Fruit fly (Drosophila melanogaster) whole organism, pupa: Measurements from ENCODE around the gene CG15514.
A peak's percentile ranks its signal among the peaks of the same experiment; 100 is the strongest.

ENCODE experiments used
- CG10348 ChIP-seq: fragments of 200-800 bp; sonication (Bioruptor generic); IDR thresholded peaks from 2 replicates; pipeline ENCODE4 v1.3.6; 2022; ENCODE audit warnings: missing biosample characterization, missing genetic modification characterization
- CG12605 ChIP-seq: fragments of 200-800 bp; sonication (Bioruptor generic); IDR thresholded peaks from 2 replicates; pipeline ENCODE4 v1.3.6; 2022; ENCODE audit warnings: missing biosample characterization, missing genetic modification characterization
- CG13204 ChIP-seq: fragments of 200-800 bp; sonication (Bioruptor generic); optimal IDR thresholded peaks from 2 replicates; lab custom pipeline; 2018; ENCODE audit warnings: missing biosample characterization, mild to moderate bottlenecking, missing genetic modification characterization, moderate library complexity
- CG14655 ChIP-seq: fragments of 200-800 bp; sonication (Bioruptor generic); optimal IDR thresholded peaks from 3 replicates; lab custom pipeline; 2017; ENCODE audit warnings: mild to moderate bottlenecking, missing biosample characterization, missing genetic modification reagents, missing genetic modification characterization
- CG15710 ChIP-seq: fragments of 200-800 bp; sonication (Bioruptor generic); optimal IDR thresholded peaks from 2 replicates; lab custom pipeline; 2018; ENCODE audit warnings: missing biosample characterization, mild to moderate bottlenecking, missing genetic modification characterization, moderate library complexity
- CG17806 ChIP-seq: fragments of 200-800 bp; sonication (Bioruptor generic); optimal IDR thresholded peaks from 2 replicates; lab custom pipeline; 2018; ENCODE audit warnings: missing biosample characterization, mild to moderate bottlenecking, missing genetic modification characterization, moderate library complexity
- CG32121 ChIP-seq: fragments of 200-800 bp; sonication (Bioruptor generic); IDR thresholded peaks from 2 replicates; pipeline ENCODE4 v1.3.6; 2022; ENCODE audit warnings: missing biosample characterization, missing genetic modification characterization
- CG34367 ChIP-seq: fragments of 200-800 bp; sonication (Bioruptor generic); optimal IDR thresholded peaks from 2 replicates; lab custom pipeline; 2018; ENCODE audit warnings: missing biosample characterization, mild to moderate bottlenecking, missing genetic modification characterization
- CG4496 ChIP-seq: fragments of 200-800 bp; sonication (Bioruptor generic); IDR thresholded peaks from 3 replicates; pipeline ENCODE4 v1.3.6; 2022; ENCODE audit warnings: missing biosample characterization, missing genetic modification characterization
- CG8159 ChIP-seq: fragments of 200-800 bp; sonication (Bioruptor generic); optimal IDR thresholded peaks from 3 replicates; lab custom pipeline; 2018; ENCODE audit warnings: missing biosample characterization, mild to moderate bottlenecking, missing genetic modification characterization, moderate library complexity
- CG8301 ChIP-seq: fragments of 200-800 bp; sonication (Bioruptor generic); optimal IDR thresholded peaks from 2 replicates; lab custom pipeline; 2018; ENCODE audit warnings: missing biosample characterization, mild to moderate bottlenecking, missing genetic modification characterization
- CG9948 ChIP-seq: fragments of 200-800 bp; sonication (Bioruptor generic); optimal IDR thresholded peaks from 2 replicates; lab custom pipeline; 2018; ENCODE audit warnings: missing biosample characterization, mild to moderate bottlenecking, missing genetic modification characterization, moderate library complexity
- D1 ChIP-seq: fragments of 200-800 bp; sonication (Bioruptor generic); optimal IDR thresholded peaks from 2 replicates; lab custom pipeline; 2018; ENCODE audit warnings: missing biosample characterization, mild to moderate bottlenecking, missing genetic modification characterization, moderate library complexity
- EcR ChIP-seq: fragments of 200-800 bp; sonication (Bioruptor generic); optimal IDR thresholded peaks from 3 replicates; lab custom pipeline; 2019; ENCODE audit warnings: missing biosample characterization, missing genetic modification characterization, mild to moderate bottlenecking, moderate library complexity, missing genetic modification reagents
- Ets98B ChIP-seq: fragments of 200-800 bp; sonication (Bioruptor generic); IDR thresholded peaks from 2 replicates; pipeline ENCODE4 v1.3.6; 2022; ENCODE audit warnings: missing biosample characterization, missing genetic modification characterization
- Pif1A ChIP-seq: fragments of 200-800 bp; sonication (Bioruptor generic); optimal IDR thresholded peaks from 3 replicates; lab custom pipeline; 2016; ENCODE audit warnings: missing biosample characterization, missing genetic modification characterization
- Pif1B ChIP-seq: fragments of 200-800 bp; sonication (Bioruptor generic); optimal IDR thresholded peaks from 3 replicates; lab custom pipeline; 2016; ENCODE audit warnings: missing biosample characterization, missing genetic modification characterization
- Snoo ChIP-seq: fragments of 200-800 bp; sonication (Bioruptor generic); optimal IDR thresholded peaks from 3 replicates; lab custom pipeline; 2017; ENCODE audit warnings: missing biosample characterization, mild to moderate bottlenecking, missing genetic modification characterization, inconsistent platforms
- fd96Ca ChIP-seq: fragments of 200-800 bp; sonication (Bioruptor generic); IDR thresholded peaks from 3 replicates; pipeline ENCODE4 v1.3.6; 2022; ENCODE audit warnings: missing biosample characterization, missing genetic modification characterization
- gl ChIP-seq: fragments of 200-800 bp; sonication (Bioruptor generic); optimal IDR thresholded peaks from 2 replicates; lab custom pipeline; 2018; ENCODE audit warnings: missing biosample characterization, mild to moderate bottlenecking, missing genetic modification characterization
- rn ChIP-seq: fragments of 200-800 bp; sonication (Bioruptor generic); IDR thresholded peaks from 2 replicates; pipeline ENCODE4 v1.3.6; 2022; ENCODE audit warnings: missing biosample characterization, missing genetic modification characterization

Gene CG15514

dm6 chr3R:29841293-29841791 lies 20.0 kb downstream of the CG15514 start, which contains the start of gene Cad99C:
Gene Cad99C (plus strand): TSS chr3R:29841657.
- TF ChIP-seq fd96Ca (GFP tag; lab: Robert Waterston, UW) (no peak), Pif1A (GFP tag; lab: Kevin White, UChicago) (no peak), CG10348 (GFP tag; lab: Robert Waterston, UW) (no peak), Snoo (tag; lab: Kevin White, UChicago) (peak; percentile 11), Pif1B (no peak), D1 (tag; lab: Kevin White, UChicago) (no peak), CG9948 (tag; lab: Kevin White, UChicago) (no peak), gl (tag; lab: Kevin White, UChicago) (no peak), CG4496 (GFP tag; lab: Robert Waterston, UW) (no peak), CG12605 (GFP tag; lab: Robert Waterston, UW) (peak; percentile 55; the same call in 1 of the 2 replicates), rn (GFP tag; lab: Robert Waterston, UW) (no peak), CG32121 (GFP tag; lab: Robert Waterston, UW) (0 out of 2 replicates have a peak, but pooled peaks have one; percentile 46), CG14655 (GFP tag; lab: Kevin White, UChicago) (no peak), CG8159 (tag; lab: Kevin White, UChicago) (no peak), CG15710 (tag; lab: Kevin White, UChicago) (no peak), CG34367 (tag; lab: Kevin White, UChicago) (no peak), CG17806 (tag; lab: Kevin White, UChicago) (no peak), EcR (peak; percentile 61), CG8301 (no peak), CG13204 (peak; percentile 18), Ets98B (peak; percentile 52)

dm6 chr3R:29839707-29840311 lies 21.5 kb downstream of the CG15514 start:
- no peak for TF ChIP-seq CG12605 (GFP tag; lab: Robert Waterston, UW)
- TF ChIP-seq Pif1A (GFP tag; lab: Kevin White, UChicago) = no peak
- TF ChIP-seq CG9948 (tag; lab: Kevin White, UChicago) = no peak
- no peak for TF ChIP-seq Snoo (tag; lab: Kevin White, UChicago)
- TF ChIP-seq Ets98B = no peak
- TF ChIP-seq gl (tag; lab: Kevin White, UChicago) = no peak
- TF ChIP-seq CG4496 (GFP tag; lab: Robert Waterston, UW) = no peak
- no peak for TF ChIP-seq CG14655 (GFP tag; lab: Kevin White, UChicago)
- TF ChIP-seq CG15710 (tag; lab: Kevin White, UChicago) = no peak
- TF ChIP-seq rn (GFP tag; lab: Robert Waterston, UW) = no peak
- no peak for TF ChIP-seq CG8301
- no peak for TF ChIP-seq CG8159 (tag; lab: Kevin White, UChicago)
- TF ChIP-seq CG10348 (GFP tag; lab: Robert Waterston, UW) = no peak
- no peak for TF ChIP-seq CG17806 (tag; lab: Kevin White, UChicago)
- no peak for TF ChIP-seq CG13204
- TF ChIP-seq EcR = no peak
- no peak for TF ChIP-seq CG34367 (tag; lab: Kevin White, UChicago)
- no peak for TF ChIP-seq Pif1B

dm6 chr3R:29838751-29839150 lies 22.5 kb downstream of the CG15514 start:
- TF ChIP-seq CG9948 (tag; lab: Kevin White, UChicago) (peak; percentile 31), CG34367 (tag; lab: Kevin White, UChicago) (peak; percentile 25), Ets98B (no peak), fd96Ca (GFP tag; lab: Robert Waterston, UW) (no peak), Pif1B (no peak), CG8301 (peak; percentile 46), CG8159 (tag; lab: Kevin White, UChicago) (peak; percentile 40), CG4496 (GFP tag; lab: Robert Waterston, UW) (no peak), rn (GFP tag; lab: Robert Waterston, UW) (no peak), Pif1A (GFP tag; lab: Kevin White, UChicago) (peak; percentile 9), gl (tag; lab: Kevin White, UChicago) (peak; percentile 20), CG17806 (tag; lab: Kevin White, UChicago) (peak; percentile 22), CG13204 (no peak), EcR (no peak), CG14655 (GFP tag; lab: Kevin White, UChicago) (peak; percentile 69), CG32121 (GFP tag; lab: Robert Waterston, UW) (no peak), CG10348 (GFP tag; lab: Robert Waterston, UW) (no peak), CG15710 (tag; lab: Kevin White, UChicago) (peak; percentile 12), Snoo (tag; lab: Kevin White, UChicago) (no peak), CG12605 (GFP tag; lab: Robert Waterston, UW) (no peak), D1 (tag; lab: Kevin White, UChicago) (no peak)

dm6 chr3R:29837771-29838170 lies 23.5 kb downstream of the CG15514 start:
- TF ChIP-seq CG4496 (GFP tag; lab: Robert Waterston, UW) = peak; percentile 38; the same call in 1 of the 3 replicates
- no peak for TF ChIP-seq CG8159 (tag; lab: Kevin White, UChicago)
- TF ChIP-seq CG8301 = peak; percentile 30
- peak; percentile 60 for TF ChIP-seq fd96Ca (GFP tag; lab: Robert Waterston, UW)
- TF ChIP-seq CG14655 (GFP tag; lab: Kevin White, UChicago) = peak; percentile 49
- TF ChIP-seq CG32121 (GFP tag; lab: Robert Waterston, UW) = peak; percentile 46; the same call in 1 of the 2 replicates
- no peak for TF ChIP-seq CG13204
- no peak for TF ChIP-seq EcR
- 0 out of 2 replicates have a peak, but pooled peaks have one; percentile 33 for TF ChIP-seq Ets98B
- no peak for TF ChIP-seq Pif1A (GFP tag; lab: Kevin White, UChicago)
- TF ChIP-seq CG9948 (tag; lab: Kevin White, UChicago) = no peak
- no peak for TF ChIP-seq gl (tag; lab: Kevin White, UChicago)
- no peak for TF ChIP-seq rn (GFP tag; lab: Robert Waterston, UW)

dm6 chr3R:29836188-29836587 lies 25.1 kb downstream of the CG15514 start, which contains the start of gene CG42592:
Gene CG42592 (minus strand): TSS chr3R:29836288.
- TF ChIP-seq CG9948 (tag; lab: Kevin White, UChicago) = no peak
- TF ChIP-seq Ets98B = no peak
- no peak for TF ChIP-seq CG8301
- TF ChIP-seq Pif1A (GFP tag; lab: Kevin White, UChicago) = no peak
- no peak for TF ChIP-seq CG14655 (GFP tag; lab: Kevin White, UChicago)
- no peak for TF ChIP-seq CG15710 (tag; lab: Kevin White, UChicago)
- TF ChIP-seq EcR = no peak
- TF ChIP-seq CG10348 (GFP tag; lab: Robert Waterston, UW) = no peak
- TF ChIP-seq D1 (tag; lab: Kevin White, UChicago) = no peak
- no peak for TF ChIP-seq Pif1B
- no peak for TF ChIP-seq CG4496 (GFP tag; lab: Robert Waterston, UW)
- no peak for TF ChIP-seq CG13204
- no peak for TF ChIP-seq Snoo (tag; lab: Kevin White, UChicago)
- TF ChIP-seq CG8159 (tag; lab: Kevin White, UChicago) = no peak
- TF ChIP-seq CG34367 (tag; lab: Kevin White, UChicago) = no peak
- no peak for TF ChIP-seq CG17806 (tag; lab: Kevin White, UChicago)
- no peak for TF ChIP-seq CG32121 (GFP tag; lab: Robert Waterston, UW)
- no peak for TF ChIP-seq rn (GFP tag; lab: Robert Waterston, UW)
